Fruit fly (Drosophila melanogaster) whole organism, embryonic: ENCODE results near the gene Cip4.

ENCODE experiments used
- Abd-B ChIP-seq: fragments of 200-800 bp; sonication (Bioruptor generic); optimal IDR thresholded peaks from 2 replicates; lab custom pipeline; 2018; ENCODE audit warnings: missing biosample characterization, mild to moderate bottlenecking, missing genetic modification characterization, moderate library complexity
- B-H2 ChIP-seq: fragments of 200-800 bp; sonication (Bioruptor generic); optimal IDR thresholded peaks from 2 replicates; lab custom pipeline; 2018; ENCODE audit warnings: missing biosample characterization, mild to moderate bottlenecking, missing genetic modification characterization
- C15 ChIP-seq: fragments of 200-800 bp; sonication (Bioruptor generic); IDR thresholded peaks from 3 replicates; pipeline ENCODE4 v1.3.6; 2022; ENCODE audit warnings: missing biosample characterization, missing genetic modification characterization
- CG10267 ChIP-seq: fragments of 200-800 bp; sonication (Bioruptor generic); optimal IDR thresholded peaks from 2 replicates; lab custom pipeline; 2018; ENCODE audit warnings: missing biosample characterization, mild to moderate bottlenecking, missing genetic modification characterization, moderate library complexity
- CG10321 ChIP-seq: fragments of 200-800 bp; sonication (Bioruptor generic); IDR thresholded peaks from 2 replicates; pipeline ENCODE4 v1.3.6; 2022; ENCODE audit warnings: missing biosample characterization, missing genetic modification characterization
- CG10366 ChIP-seq: fragments of 200-800 bp; sonication (Bioruptor generic); IDR thresholded peaks from 2 replicates; pipeline ENCODE4 v1.3.6; 2022; ENCODE audit warnings: missing biosample characterization, missing genetic modification characterization
- CG10654 ChIP-seq: fragments of 200-800 bp; sonication (Bioruptor generic); optimal IDR thresholded peaks from 2 replicates; lab custom pipeline; 2016; ENCODE audit warnings: missing biosample characterization, missing genetic modification characterization
- CG10979 ChIP-seq: fragments of 200-800 bp; sonication (Bioruptor generic); optimal IDR thresholded peaks from 2 replicates; lab custom pipeline; 2018; ENCODE audit warnings: missing biosample characterization, mild to moderate bottlenecking, missing genetic modification characterization, moderate library complexity
- CG11085 ChIP-seq: fragments of 200-800 bp; sonication (Bioruptor generic); IDR thresholded peaks from 2 replicates; pipeline ENCODE4 v1.3.6; 2022; ENCODE audit warnings: missing biosample characterization, missing genetic modification characterization
- CG1233 ChIP-seq: fragments of 200-800 bp; sonication (Bioruptor generic); optimal IDR thresholded peaks from 4 replicates; lab custom pipeline; 2018; ENCODE audit warnings: missing biosample characterization, mild to moderate bottlenecking, missing genetic modification characterization
- CG15011 ChIP-seq: fragments of 200-800 bp; sonication (Bioruptor generic); optimal IDR thresholded peaks from 3 replicates; lab custom pipeline; 2018; ENCODE audit warnings: missing biosample characterization, mild to moderate bottlenecking, missing genetic modification characterization
- CG15696 ChIP-seq: fragments of 200-800 bp; sonication (Bioruptor generic); optimal IDR thresholded peaks from 2 replicates; lab custom pipeline; 2019; ENCODE audit warnings: missing biosample characterization, mild to moderate bottlenecking, missing genetic modification characterization, moderate library complexity
- CG17186 ChIP-seq: fragments of 200-800 bp; sonication (Bioruptor generic); optimal IDR thresholded peaks from 3 replicates; lab custom pipeline; 2017; ENCODE audit warnings: missing biosample characterization, missing genetic modification reagents, missing genetic modification characterization
- CG17385 ChIP-seq: fragments of 200-800 bp; sonication (Bioruptor generic); optimal IDR thresholded peaks from 3 replicates; lab custom pipeline; 2018; ENCODE audit warnings: missing biosample characterization, mild to moderate bottlenecking, missing genetic modification characterization
- CG18764 ChIP-seq: fragments of 200-800 bp; sonication (Bioruptor generic); optimal IDR thresholded peaks from 3 replicates; lab custom pipeline; 2016; ENCODE audit warnings: missing biosample characterization, missing genetic modification characterization
- CG30431 ChIP-seq: fragments of 200-800 bp; sonication (Bioruptor generic); optimal IDR thresholded peaks from 2 replicates; lab custom pipeline; 2017; ENCODE audit warnings: missing biosample characterization, missing genetic modification characterization
- CG32767 ChIP-seq: fragments of 200-800 bp; sonication (Bioruptor generic); IDR thresholded peaks from 2 replicates; pipeline ENCODE4 v1.3.6; 2022; ENCODE audit warnings: missing biosample characterization, missing genetic modification characterization
- CG33557 ChIP-seq: fragments of 200-800 bp; sonication (Bioruptor generic); optimal IDR thresholded peaks from 2 replicates; lab custom pipeline; 2019; ENCODE audit warnings: missing biosample characterization, mild to moderate bottlenecking, missing genetic modification characterization, moderate library complexity
- CG34224 ChIP-seq: fragments of 200-800 bp; sonication (Bioruptor generic); IDR thresholded peaks from 3 replicates; pipeline ENCODE4 v1.3.6; 2022; ENCODE audit warnings: missing biosample characterization, missing genetic modification characterization; ENCODE audit not compliant: partially characterized antibody
- CG34376 ChIP-seq: fragments of 200-800 bp; sonication (Bioruptor generic); optimal IDR thresholded peaks from 2 replicates; lab custom pipeline; 2018; ENCODE audit warnings: missing biosample characterization, mild to moderate bottlenecking, missing genetic modification characterization
- CG43689 ChIP-seq: fragments of 200-800 bp; sonication (Bioruptor generic); IDR thresholded peaks from 2 replicates; pipeline ENCODE4 v1.3.6; 2022; ENCODE audit warnings: missing biosample characterization, missing genetic modification characterization
- CG6272 ChIP-seq: fragments of 200-800 bp; sonication (Bioruptor generic); IDR thresholded peaks from 2 replicates; pipeline ENCODE4 v1.3.6; 2022; ENCODE audit warnings: missing biosample characterization, missing genetic modification characterization
- CG7928 ChIP-seq: fragments of 200-800 bp; sonication (Bioruptor generic); optimal IDR thresholded peaks from 2 replicates; lab custom pipeline; 2017; ENCODE audit warnings: missing biosample characterization, mild to moderate bottlenecking, missing genetic modification characterization
- CG8924 ChIP-seq: fragments of 200-800 bp; optimal IDR thresholded peaks from 3 replicates; lab custom pipeline; 2019; ENCODE audit warnings: missing biosample characterization, mild to moderate bottlenecking, missing genetic modification characterization, moderate library complexity
- CG9437 ChIP-seq: fragments of 200-800 bp; sonication (Bioruptor generic); optimal IDR thresholded peaks from 2 replicates; lab custom pipeline; 2018; ENCODE audit warnings: missing biosample characterization, mild to moderate bottlenecking, missing genetic modification characterization
- CTCF ChIP-seq: fragments of 200-800 bp; sonication (Bioruptor generic); optimal IDR thresholded peaks from 2 replicates; lab custom pipeline; 2017; ENCODE audit warnings: missing biosample characterization, mild to moderate bottlenecking, missing genetic modification characterization, moderate library complexity
- CkIIα-i1 ChIP-seq: fragments of 200-800 bp; sonication (Bioruptor generic); IDR thresholded peaks from 2 replicates; pipeline ENCODE4 v1.3.6; 2022; ENCODE audit warnings: missing biosample characterization, missing genetic modification characterization
- Eip74EF ChIP-seq, 2 experiments: fragments of 200-800 bp in 1 of 2; fragments of >200 bp in 1 of 2; sonication (Bioruptor generic) in 1 of 2; optimal IDR thresholded peaks; 2 replicates each; lab custom pipeline; 2017 to 2019; ENCODE audit warnings: missing biosample characterization in 2 of 2, missing genetic modification characterization in 2 of 2, mild to moderate bottlenecking in 1 of 2, moderate library complexity in 1 of 2
- Elba2 ChIP-seq: fragments of 200-800 bp; sonication (Bioruptor generic); optimal IDR thresholded peaks from 3 replicates; lab custom pipeline; 2016; ENCODE audit warnings: missing biosample characterization, missing genetic modification characterization
- HLH3B ChIP-seq: fragments of 200-800 bp; sonication (Bioruptor generic); IDR thresholded peaks from 2 replicates; pipeline ENCODE4 v1.3.6; 2022; ENCODE audit warnings: missing biosample characterization, missing genetic modification characterization
- HmgZ ChIP-seq: fragments of 200-800 bp; sonication (Bioruptor generic); optimal IDR thresholded peaks from 2 replicates; lab custom pipeline; 2018; ENCODE audit warnings: missing biosample characterization, mild to moderate bottlenecking, missing genetic modification characterization
- Kr ChIP-seq: fragments of 200-800 bp; sonication (Bioruptor generic); optimal IDR thresholded peaks from 2 replicates; lab custom pipeline; 2017; ENCODE audit warnings: missing biosample characterization, mild to moderate bottlenecking, missing genetic modification characterization
- Taf1 ChIP-seq: fragments of 200-800 bp; sonication (Bioruptor generic); IDR thresholded peaks from 2 replicates; pipeline ENCODE4 v1.3.6; 2022; ENCODE audit warnings: missing biosample characterization, missing genetic modification characterization
- ab ChIP-seq: fragments of 200-800 bp; sonication (Bioruptor generic); optimal IDR thresholded peaks from 2 replicates; lab custom pipeline; 2016; ENCODE audit warnings: missing biosample characterization, missing genetic modification characterization
- ase ChIP-seq: fragments of 200-800 bp; sonication (Bioruptor generic); IDR thresholded peaks from 3 replicates; pipeline ENCODE4 v1.3.6; 2022; ENCODE audit warnings: missing biosample characterization, missing genetic modification characterization
- az2 ChIP-seq: fragments of 200-800 bp; sonication (Bioruptor generic); optimal IDR thresholded peaks from 3 replicates; lab custom pipeline; 2016; ENCODE audit warnings: missing biosample characterization, missing genetic modification characterization
- cad ChIP-seq: fragments of >200 bp; optimal IDR thresholded peaks from 2 replicates; lab custom pipeline; 2017; ENCODE audit warnings: missing biosample characterization, missing genetic modification characterization
- fru ChIP-seq: fragments of >200 bp; optimal IDR thresholded peaks from 2 replicates; lab custom pipeline; 2017
- jumu ChIP-seq: fragments of 200-800 bp; sonication (Bioruptor generic); optimal IDR thresholded peaks from 3 replicates; lab custom pipeline; 2016; ENCODE audit warnings: missing biosample characterization, missing genetic modification characterization
- nom ChIP-seq: fragments of 200-800 bp; sonication (Bioruptor generic); optimal IDR thresholded peaks from 2 replicates; lab custom pipeline; 2017; ENCODE audit warnings: missing biosample characterization, missing genetic modification characterization, mild to moderate bottlenecking, moderate library complexity, missing genetic modification reagents
- otp ChIP-seq: fragments of 200-800 bp; sonication (Bioruptor generic); IDR thresholded peaks from 3 replicates; pipeline ENCODE4, ENCODE4 v1.3.6; 2022; ENCODE audit warnings: missing biosample characterization, missing genetic modification characterization
- phol ChIP-seq: fragments of 200-800 bp; sonication (Bioruptor generic); optimal IDR thresholded peaks from 3 replicates; lab custom pipeline; 2018; ENCODE audit warnings: missing biosample characterization, mild to moderate bottlenecking, missing genetic modification characterization, moderate library complexity
- pum ChIP-seq: fragments of 200-800 bp; sonication (Bioruptor generic); optimal IDR thresholded peaks from 2 replicates; lab custom pipeline; 2016; ENCODE audit warnings: missing biosample characterization, missing genetic modification characterization
- sima ChIP-seq: fragments of 200-800 bp; sonication (Bioruptor generic); optimal IDR thresholded peaks from 2 replicates; lab custom pipeline; 2016; ENCODE audit warnings: missing biosample characterization, missing genetic modification characterization
- sob ChIP-seq: fragments of 200-800 bp; sonication (Bioruptor generic); IDR thresholded peaks from 2 replicates; pipeline ENCODE4 v1.3.6; 2022; ENCODE audit warnings: missing biosample characterization, missing genetic modification characterization
- ssp ChIP-seq: fragments of 200-800 bp; sonication (Bioruptor generic); IDR thresholded peaks from 2 replicates; pipeline ENCODE4 v1.3.6; 2022; ENCODE audit warnings: missing biosample characterization, missing genetic modification characterization
- tgo ChIP-seq: fragments of 200-800 bp; sonication (Bioruptor generic); IDR thresholded peaks from 3 replicates; pipeline ENCODE4 v1.3.6; 2022; ENCODE audit warnings: missing biosample characterization, missing genetic modification characterization
- tin ChIP-seq: fragments of 200-800 bp; sonication (Bioruptor generic); optimal IDR thresholded peaks from 3 replicates; lab custom pipeline; 2016; ENCODE audit warnings: missing biosample characterization, missing genetic modification characterization
- trem ChIP-seq: fragments of 200-800 bp; optimal IDR thresholded peaks from 3 replicates; lab custom pipeline; 2019; ENCODE audit warnings: missing biosample characterization, mild to moderate bottlenecking, missing genetic modification characterization, moderate library complexity
- ttk ChIP-seq: fragments of 200-800 bp; sonication (Bioruptor generic); IDR thresholded peaks from 2 replicates; pipeline ENCODE4 v2.1.2; 2022; ENCODE audit warnings: missing biosample characterization, missing genetic modification characterization
- tx ChIP-seq: fragments of 200-800 bp; sonication (Bioruptor generic); optimal IDR thresholded peaks from 2 replicates; lab custom pipeline; 2016; ENCODE audit warnings: missing biosample characterization, missing genetic modification characterization
- unpg ChIP-seq: fragments of 200-800 bp; sonication (Bioruptor generic); optimal IDR thresholded peaks from 3 replicates; lab custom pipeline; 2018; ENCODE audit warnings: missing biosample characterization, mild to moderate bottlenecking, missing genetic modification characterization, moderate library complexity
- zen2 ChIP-seq: fragments of 200-800 bp; sonication (Bioruptor generic); IDR thresholded peaks from 3 replicates; pipeline ENCODE4 v1.3.6; 2022; ENCODE audit warnings: missing biosample characterization, missing genetic modification characterization; ENCODE audit not compliant: partially characterized antibody

Cip4 gene

dm6 chr3L:4286784-4287183, 77.1 kb downstream of the Cip4 start, which contains the start of gene TfIIEbeta (continued):
- TF ChIP-seq CG34224 (GFP tag; lab: Robert Waterston, UW) = no peak
- peak; percentile 44 for TF ChIP-seq CG10979 (tag; lab: Kevin White, UChicago)
- no peak for TF ChIP-seq pum
- TF ChIP-seq CG10366 (GFP tag; lab: Robert Waterston, UW) = peak; percentile 28
- TF ChIP-seq HmgZ (tag; lab: Kevin White, UChicago) = peak; percentile 27
- TF ChIP-seq ttk (GFP tag; lab: Robert Waterston, UW) = no peak
- no peak for TF ChIP-seq sob (GFP tag; lab: Robert Waterston, UW)
- no peak for TF ChIP-seq CG15011 (GFP tag; lab: Kevin White, UChicago)
- peak; percentile 33 for TF ChIP-seq trem
- no peak for TF ChIP-seq fru
- no peak for TF ChIP-seq CG18764 (GFP tag; lab: Kevin White, UChicago)
- TF ChIP-seq CG17186 (GFP tag; lab: Kevin White, UChicago) = no peak
- peak; percentile 3 for TF ChIP-seq Abd-B
- no peak for TF ChIP-seq otp (GFP tag; lab: Robert Waterston, UW)
- no peak for TF ChIP-seq CG32767 (GFP tag; lab: Robert Waterston, UW)
- TF ChIP-seq CG10321 = no peak
- TF ChIP-seq B-H2 (GFP tag; lab: Kevin White, UChicago) = peak; percentile 26
- peak; percentile 28; the same call in 1 of the 3 replicates for TF ChIP-seq tgo
- TF ChIP-seq CG15696 (tag; lab: Kevin White, UChicago) = no peak
- no peak for TF ChIP-seq Taf1
- TF ChIP-seq Eip74EF (GFP tag; optimal IDR thresholded peaks at IDR 0.05; lab: Kevin White, UChicago) = no peak
- TF ChIP-seq CG10267 (tag; lab: Kevin White, UChicago) = peak; percentile 56
- TF ChIP-seq nom (GFP tag; lab: Kevin White, UChicago) = peak; percentile 16
- no peak for TF ChIP-seq CG11085 (GFP tag; lab: Robert Waterston, UW)
- TF ChIP-seq CG33557 = no peak
- no peak for TF ChIP-seq CG34376 (GFP tag; lab: Kevin White, UChicago)
- TF ChIP-seq CkIIα-i1 (GFP tag; lab: Robert Waterston, UW) = no peak
- TF ChIP-seq CG10654 (GFP tag; lab: Kevin White, UChicago) = peak; percentile 5
- peak; percentile 37 for TF ChIP-seq CG1233 (GFP tag; lab: Kevin White, UChicago)
- no peak for TF ChIP-seq cad (GFP tag; lab: Kevin White, UChicago)
- TF ChIP-seq az2 (GFP tag; lab: Kevin White, UChicago) = peak; percentile 28
- TF ChIP-seq ase = no peak
- no peak for TF ChIP-seq C15 (GFP tag; lab: Robert Waterston, UW)
- no peak for TF ChIP-seq tin (GFP tag; lab: Kevin White, UChicago)
- TF ChIP-seq HLH3B = 0 out of 2 replicates have a peak, but pooled peaks have one; percentile 24
- TF ChIP-seq Elba2 = no peak
- no peak for TF ChIP-seq tx (GFP tag; lab: Kevin White, UChicago)
- TF ChIP-seq sima (GFP tag; lab: Kevin White, UChicago) = no peak
- no peak for TF ChIP-seq CG6272 (GFP tag; lab: Robert Waterston, UW)
- TF ChIP-seq Kr = no peak
- TF ChIP-seq CG9437 (GFP tag; lab: Kevin White, UChicago) = peak; percentile 6
- no peak for TF ChIP-seq ab (GFP tag; lab: Kevin White, UChicago)
- TF ChIP-seq CG17385 = no peak
- peak; percentile 39 for TF ChIP-seq phol (tag; lab: Kevin White, UChicago)
- no peak for TF ChIP-seq jumu (GFP tag; lab: Kevin White, UChicago)
- peak; percentile 38 for TF ChIP-seq unpg
- TF ChIP-seq CG7928 (GFP tag; lab: Kevin White, UChicago) = peak; percentile 95
- peak; percentile 38 for TF ChIP-seq CG8924 (tag; lab: Kevin White, UChicago)
- no peak for TF ChIP-seq zen2 (GFP tag; lab: Robert Waterston, UW)
- TF ChIP-seq ssp (GFP tag; lab: Robert Waterston, UW) = no peak
- TF ChIP-seq CTCF (GFP tag; lab: Kevin White, UChicago) = no peak
- no peak for TF ChIP-seq CG43689 (GFP tag; lab: Robert Waterston, UW)
- no peak for TF ChIP-seq CG30431
